Worm (Caenorhabditis elegans) whole organism, L1 larva: ENCODE data around the gene tab-1.
A peak's percentile ranks its signal among the peaks of the same experiment; 100 is the strongest.

Experiments
- C04F5.9 ChIP-seq: sonication (generic microtip); optimal IDR thresholded peaks from 2 replicates; lab custom pipeline; 2016; ENCODE audit warnings: missing genetic modification characterization, missing compliant biosample characterization
- C16A3.4 ChIP-seq: fragments of 150-350 bp; optimal IDR thresholded peaks from 2 replicates; lab custom pipeline; 2014; ENCODE audit warnings: missing biosample characterization, missing genetic modification characterization
- C34B4.2 ChIP-seq: sonication (generic microtip); optimal IDR thresholded peaks from 2 replicates; lab custom pipeline; 2017; ENCODE audit warnings: mild to moderate bottlenecking, missing genetic modification characterization, missing compliant biosample characterization
- Y116A8C.19 ChIP-seq: sonication (generic microtip); optimal IDR thresholded peaks from 2 replicates; lab custom pipeline; 2016; ENCODE audit warnings: missing compliant biosample characterization, missing genetic modification characterization, borderline replicate concordance
- alr-1 ChIP-seq: fragments of 200-800 bp; sonication (Bioruptor generic); optimal IDR thresholded peaks from 2 replicates; lab custom pipeline; 2018; ENCODE audit warnings: borderline replicate concordance, mild to moderate bottlenecking, missing genetic modification characterization, missing compliant biosample characterization
- aly-2 ChIP-seq: fragments of 150-350 bp; optimal IDR thresholded peaks from 2 replicates; lab custom pipeline; 2014; ENCODE audit warnings: missing biosample characterization, missing genetic modification characterization
- ama-1 ChIP-seq: fragments of 150-350 bp; optimal IDR thresholded peaks from 2 replicates; lab custom pipeline; 2014
- blmp-1 ChIP-seq: fragments of 150-350 bp; optimal IDR thresholded peaks from 2 replicates; lab custom pipeline; 2014; ENCODE audit warnings: missing biosample characterization, missing genetic modification characterization
- ceh-88 ChIP-seq: fragments of 200-800 bp; sonication (Bioruptor generic); IDR thresholded peaks from 2 replicates; pipeline ENCODE4 v1.3.6; 2022; ENCODE audit warnings: missing genetic modification characterization, missing compliant biosample characterization
- dpl-1 ChIP-seq, 3 experiments: fragments of 150-350 bp in 2 of 3; sonication (generic microtip) in 1 of 3; optimal IDR thresholded peaks; 2 replicates each; lab custom pipeline; 2014 to 2017; ENCODE audit warnings: missing biosample characterization in 3 of 3, missing genetic modification characterization in 3 of 3, missing genetic modification reagents in 3 of 3
- dsc-1 ChIP-seq: sonication (generic microtip); optimal IDR thresholded peaks from 2 replicates; lab custom pipeline; 2016; ENCODE audit warnings: mild to moderate bottlenecking, missing genetic modification characterization, missing compliant biosample characterization
- efl-1 ChIP-seq, 4 experiments: fragments of 150-350 bp; optimal IDR thresholded peaks in 3 of 4; peaks in 1 of 4; 1 replicate in 1 of 4; 2 replicates in 3 of 4; lab custom pipeline; 2014; ENCODE audit warnings: missing biosample characterization in 2 of 4, missing genetic modification characterization in 2 of 4, missing genetic modification reagents in 2 of 4
- egl-13 ChIP-seq: sonication (generic microtip); optimal IDR thresholded peaks from 2 replicates; lab custom pipeline; 2016; ENCODE audit warnings: missing genotype, missing genetic modification reagents, missing genetic modification characterization, missing compliant biosample characterization
- elt-3 ChIP-seq, 6 experiments: fragments of 150-350 bp in 1 of 6; sonication (generic microtip); optimal IDR thresholded peaks; 2 replicates each; lab custom pipeline; 2017 to 2018; ENCODE audit warnings: missing biosample characterization in 6 of 6, missing genetic modification characterization in 6 of 6, inconsistent platforms in 1 of 6
- ets-5 ChIP-seq: fragments of 200-800 bp; sonication (Bioruptor generic); IDR thresholded peaks from 2 replicates; pipeline ENCODE4 v1.3.6; 2022; ENCODE audit warnings: missing genetic modification characterization, missing compliant biosample characterization
- fkh-10 ChIP-seq: sonication (generic microtip); optimal IDR thresholded peaks from 2 replicates; lab custom pipeline; 2017; ENCODE audit warnings: missing biosample characterization, missing genetic modification reagents, missing genetic modification characterization
- fkh-4 ChIP-seq: sonication (generic microtip); optimal IDR thresholded peaks from 2 replicates; lab custom pipeline; 2016; ENCODE audit warnings: missing compliant biosample characterization, missing genetic modification characterization, borderline replicate concordance
- fkh-8 ChIP-seq: sonication (generic microtip); optimal IDR thresholded peaks from 2 replicates; lab custom pipeline; 2016; ENCODE audit warnings: mild to moderate bottlenecking, missing genetic modification characterization, missing compliant biosample characterization
- grh-1 ChIP-seq: fragments of 200-800 bp; sonication (Bioruptor generic); IDR thresholded peaks from 2 replicates; pipeline ENCODE4 v1.3.6; 2022; ENCODE audit warnings: missing genetic modification reagents, missing genetic modification characterization, missing compliant biosample characterization
- hpl-2 ChIP-seq: fragments of 150-350 bp; optimal IDR thresholded peaks from 2 replicates; lab custom pipeline; 2014; ENCODE audit warnings: missing biosample characterization, missing genetic modification reagents, missing genetic modification characterization
- irx-1 ChIP-seq: sonication (generic microtip); optimal IDR thresholded peaks from 2 replicates; lab custom pipeline; 2016; ENCODE audit warnings: missing genetic modification characterization, missing compliant biosample characterization
- lin-13 ChIP-seq: fragments of 150-350 bp; optimal IDR thresholded peaks from 2 replicates; lab custom pipeline; 2014; ENCODE audit warnings: missing biosample characterization, missing genetic modification reagents, missing genetic modification characterization
- lin-14 ChIP-seq: fragments of 200-800 bp; sonication (Bioruptor generic); optimal IDR thresholded peaks from 2 replicates; lab custom pipeline; 2018; ENCODE audit warnings: mild to moderate bottlenecking, missing genetic modification characterization, moderate library complexity, missing compliant biosample characterization
- lin-15B ChIP-seq: fragments of 150-350 bp; sonication (generic microtip); optimal IDR thresholded peaks from 3 replicates; lab custom pipeline; 2014; ENCODE audit warnings: missing biosample characterization, missing genetic modification characterization
- lin-35 ChIP-seq, 2 experiments: fragments of 150-350 bp; optimal IDR thresholded peaks; 2 replicates each; lab custom pipeline; 2014; ENCODE audit warnings: missing biosample characterization in 2 of 2, missing genetic modification characterization in 2 of 2, missing genetic modification reagents in 2 of 2
- lsy-2 ChIP-seq, 2 experiments: fragments of 150-350 bp; optimal IDR thresholded peaks; 2 replicates each; lab custom pipeline; 2014; ENCODE audit warnings: missing biosample characterization in 2 of 2, missing genetic modification characterization in 2 of 2
- mep-1 ChIP-seq: fragments of 150-350 bp; optimal IDR thresholded peaks from 2 replicates; lab custom pipeline; 2014; ENCODE audit warnings: missing biosample characterization, missing genetic modification characterization
- nhr-12 ChIP-seq: sonication (generic microtip); optimal IDR thresholded peaks from 2 replicates; lab custom pipeline; 2017; ENCODE audit warnings: missing biosample characterization, missing genetic modification characterization
- nhr-19 ChIP-seq: fragments of 200-800 bp; sonication (Bioruptor generic); conservative IDR thresholded peaks from 2 replicates; pipeline ENCODE4 v1.3.6; 2022; ENCODE audit warnings: missing genetic modification characterization, missing compliant biosample characterization
- nhr-20 ChIP-seq: sonication (generic microtip); optimal IDR thresholded peaks from 2 replicates; lab custom pipeline; 2016; ENCODE audit warnings: mild to moderate bottlenecking, missing genetic modification characterization, missing compliant biosample characterization
- nhr-71 ChIP-seq: sonication (generic microtip); optimal IDR thresholded peaks from 2 replicates; lab custom pipeline; 2016; ENCODE audit warnings: mild to moderate bottlenecking, missing genetic modification characterization, moderate library complexity, missing compliant biosample characterization
- nhr-77 ChIP-seq: fragments of 150-350 bp; optimal IDR thresholded peaks from 2 replicates; lab custom pipeline; 2014; ENCODE audit warnings: missing biosample characterization, missing genetic modification characterization
- nhr-84 ChIP-seq: sonication (generic microtip); optimal IDR thresholded peaks from 2 replicates; lab custom pipeline; 2017; ENCODE audit warnings: missing biosample characterization, missing genetic modification characterization
- nhr-85 ChIP-seq: sonication (generic microtip); peaks from one replicate; lab custom pipeline; 2016; ENCODE audit warnings: missing genetic modification characterization, inconsistent platforms, missing compliant biosample characterization
- pag-3 ChIP-seq: sonication (generic microtip); optimal IDR thresholded peaks from 2 replicates; lab custom pipeline; 2017; ENCODE audit warnings: missing genetic modification characterization, mild to moderate bottlenecking, missing compliant biosample characterization, antibody characterized with exemption, borderline replicate concordance; ENCODE audit not compliant: insufficient read depth
- pqm-1 ChIP-seq: sonication (generic microtip); optimal IDR thresholded peaks from 3 replicates; lab custom pipeline; 2017; ENCODE audit warnings: missing biosample characterization, missing genetic modification characterization
- skn-1 ChIP-seq: fragments of 150-350 bp; optimal IDR thresholded peaks from 2 replicates; lab custom pipeline; 2014; ENCODE audit warnings: missing biosample characterization, missing genetic modification characterization
- snpc-4 ChIP-seq: fragments of 150-350 bp; optimal IDR thresholded peaks from 2 replicates; lab custom pipeline; 2014; ENCODE audit warnings: missing biosample characterization, missing genetic modification characterization
- sox-4 ChIP-seq: sonication (generic microtip); optimal IDR thresholded peaks from 2 replicates; lab custom pipeline; 2016; ENCODE audit warnings: missing genetic modification characterization, missing compliant biosample characterization
- sptf-1 ChIP-seq: fragments of 150-350 bp; optimal IDR thresholded peaks from 2 replicates; lab custom pipeline; 2014; ENCODE audit warnings: missing biosample characterization, missing genetic modification characterization
- sup-37 ChIP-seq: fragments of 200-800 bp; sonication (Bioruptor generic); optimal IDR thresholded peaks from 2 replicates; lab custom pipeline; 2018; ENCODE audit warnings: mild to moderate bottlenecking, missing genetic modification characterization, missing compliant biosample characterization
- tbx-2 ChIP-seq: sonication (generic microtip); optimal IDR thresholded peaks from 2 replicates; lab custom pipeline; 2016; ENCODE audit warnings: missing genetic modification characterization, missing compliant biosample characterization
- unc-130 ChIP-seq: fragments of 150-350 bp; optimal IDR thresholded peaks from 2 replicates; lab custom pipeline; 2017; ENCODE audit warnings: missing biosample characterization, missing genetic modification characterization, inconsistent platforms
- unc-86 ChIP-seq: sonication (generic microtip); optimal IDR thresholded peaks from 2 replicates; lab custom pipeline; 2016; ENCODE audit warnings: missing genetic modification characterization, missing compliant biosample characterization
- unc-98 ChIP-seq: fragments of 200-800 bp; sonication (Bioruptor generic); IDR thresholded peaks from 2 replicates; pipeline ENCODE4 v1.3.6; 2022; ENCODE audit warnings: missing genetic modification characterization, missing compliant biosample characterization
- zip-4 ChIP-seq: fragments of 200-800 bp; sonication (Bioruptor generic); optimal IDR thresholded peaks from 2 replicates; lab custom pipeline; 2018; ENCODE audit warnings: mild to moderate bottlenecking, missing genetic modification characterization, moderate library complexity, missing compliant biosample characterization
- ztf-11 ChIP-seq, 2 experiments: sonication (generic microtip); optimal IDR thresholded peaks; 2 replicates each; lab custom pipeline; 2016 to 2017; ENCODE audit warnings: missing genetic modification characterization in 2 of 2, missing biosample characterization in 1 of 2, missing compliant biosample characterization in 1 of 2
- ztf-4 ChIP-seq: fragments of 150-350 bp; optimal IDR thresholded peaks from 2 replicates; lab custom pipeline; 2014; ENCODE audit warnings: missing biosample characterization, missing genetic modification characterization

tab-1 gene

DNA sequence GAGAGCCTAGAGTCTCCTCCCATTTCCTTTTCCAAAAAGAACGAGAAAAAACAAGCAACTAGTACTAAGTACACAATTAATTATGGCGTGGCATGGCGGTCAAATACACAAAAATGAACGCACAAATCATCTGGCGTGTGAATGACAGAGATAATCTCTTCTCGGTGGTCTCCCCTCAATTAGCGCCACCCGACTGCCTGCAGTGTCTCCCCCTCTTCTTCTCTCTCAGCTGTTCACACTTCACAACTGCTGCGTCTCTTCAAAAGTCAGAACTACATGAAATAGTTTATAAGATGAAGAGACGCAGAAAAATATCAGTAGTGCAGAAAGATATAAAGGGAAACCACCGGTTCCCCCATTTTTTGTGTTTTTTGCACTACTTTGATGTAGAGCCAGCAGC, 24.3 kb downstream of the tab-1 start (continued):
- TF ChIP-seq lin-15B (tag; lab: Kevin White, UChicago) (no peak), nhr-77 (tag; lab: Kevin White, UChicago) (peak; percentile 20), zip-4 (GFP tag; lab: Kevin White, UChicago) (no peak), C16A3.4 (tag; lab: Kevin White, UChicago) (no peak), nhr-19 (GFP tag; lab: Robert Waterston, UW) (peak; percentile 71), nhr-71 (tag; lab: Kevin White, UChicago) (peak; percentile 87), C04F5.9 (no peak), egl-13 (tag; lab: Kevin White, UChicago) (peak; percentile 6), pqm-1 (tag; lab: Kevin White, UChicago) (no peak), ama-1 (lab: Kevin White, UChicago) (no peak), lsy-2 (tag; optimal IDR thresholded peaks at IDR 0.05; lab: Kevin White, UChicago) (peak; percentile 58 to 77), elt-3 (tag; optimal IDR thresholded peaks at IDR 0.05; lab: Kevin White, UChicago) (peak in 4 of 6 experiments; percentile 1 to 68 (median 34)), tbx-2 (tag; lab: Kevin White, UChicago) (peak; percentile 72), irx-1 (tag; lab: Kevin White, UChicago) (peak; percentile 60), nhr-12 (tag; lab: Kevin White, UChicago) (no peak), sox-4 (peak; percentile 23), dpl-1 (GFP tag; optimal IDR thresholded peaks at IDR 0.05; lab: Kevin White, UChicago) (peak; percentile 4 to 21 (median 16))

- no peak for TF ChIP-seq snpc-4
- TF ChIP-seq sptf-1 (tag; lab: Kevin White, UChicago): no peak
- peak; percentile 19 for TF ChIP-seq tbx-2 (tag; lab: Kevin White, UChicago)
- no peak for TF ChIP-seq ets-5 (GFP tag; lab: Robert Waterston, UW)
- TF ChIP-seq C34B4.2 (tag; lab: Kevin White, UChicago): no peak
- TF ChIP-seq fkh-8 (tag; lab: Kevin White, UChicago): peak; percentile 58
- no peak for TF ChIP-seq unc-130 (tag; lab: Kevin White, UChicago)
- TF ChIP-seq nhr-84: no peak
- TF ChIP-seq alr-1: no peak
- TF ChIP-seq nhr-12 (tag; lab: Kevin White, UChicago): no peak
- TF ChIP-seq fkh-4 (tag; lab: Kevin White, UChicago): no peak
- peak; percentile 1 for TF ChIP-seq unc-86
- TF ChIP-seq ztf-4 (tag; lab: Kevin White, UChicago): no peak
- no peak for TF ChIP-seq unc-98
- TF ChIP-seq lin-13 (GFP tag; lab: Kevin White, UChicago): no peak
- no peak for TF ChIP-seq irx-1 (tag; lab: Kevin White, UChicago)
- no peak for TF ChIP-seq sup-37 (GFP tag; lab: Kevin White, UChicago)
- TF ChIP-seq efl-1 (optimal IDR thresholded peaks at IDR 0.05; lab: Kevin White, UChicago): no peak
- no peak for TF ChIP-seq efl-1 (GFP tag; optimal IDR thresholded peaks at IDR 0.05 in 1 of 2; lab: Kevin White, UChicago)
- TF ChIP-seq pag-3: no peak
- TF ChIP-seq nhr-85 (tag; lab: Kevin White, UChicago): no peak
- no peak for TF ChIP-seq grh-1
- TF ChIP-seq lin-14 (GFP tag; lab: Kevin White, UChicago): peak; percentile 61
- TF ChIP-seq dsc-1: no peak
- TF ChIP-seq lin-35 (GFP tag; optimal IDR thresholded peaks at IDR 0.05; lab: Kevin White, UChicago): no peak
- TF ChIP-seq, all 84 proteins: peak for 4
These were observed 25.2 kb downstream of the tab-1 start for ce11 chrII:6828073-6828900.

- TF ChIP-seq nhr-12 (tag; lab: Kevin White, UChicago) (no peak), fkh-10 (GFP tag; lab: Kevin White, UChicago) (no peak), ama-1 (lab: Kevin White, UChicago) (no peak), lin-35 (GFP tag; optimal IDR thresholded peaks at IDR 0.05; lab: Kevin White, UChicago) (peak in 1 of 2 experiments; percentile 61), sox-4 (no peak), mep-1 (tag; lab: Kevin White, UChicago) (peak; percentile 60), blmp-1 (tag; lab: Kevin White, UChicago) (peak; percentile 98), Y116A8C.19 (tag; lab: Kevin White, UChicago) (no peak), lsy-2 (tag; optimal IDR thresholded peaks at IDR 0.05; lab: Kevin White, UChicago) (peak; percentile 32 to 87), unc-86 (no peak), hpl-2 (GFP tag; lab: Kevin White, UChicago) (no peak), nhr-71 (tag; lab: Kevin White, UChicago) (peak; percentile 44), nhr-77 (tag; lab: Kevin White, UChicago) (peak; percentile 46), aly-2 (tag; lab: Kevin White, UChicago) (no peak), skn-1 (tag; lab: Kevin White, UChicago) (peak; percentile 64), ceh-88 (GFP tag; lab: Robert Waterston, UW) (no peak), nhr-20 (peak; percentile 67), zip-4 (GFP tag; lab: Kevin White, UChicago) (no peak), ztf-11 (tag; optimal IDR thresholded peaks at IDR 0.05; lab: Kevin White, UChicago) (no peak)
These were observed 26.0 kb downstream of the tab-1 start for ce11 chrII:6829108-6829507.
